Worm (Caenorhabditis elegans): Measurements from ENCODE around the gene B0281.4.

Gene B0281.4

DNA sequence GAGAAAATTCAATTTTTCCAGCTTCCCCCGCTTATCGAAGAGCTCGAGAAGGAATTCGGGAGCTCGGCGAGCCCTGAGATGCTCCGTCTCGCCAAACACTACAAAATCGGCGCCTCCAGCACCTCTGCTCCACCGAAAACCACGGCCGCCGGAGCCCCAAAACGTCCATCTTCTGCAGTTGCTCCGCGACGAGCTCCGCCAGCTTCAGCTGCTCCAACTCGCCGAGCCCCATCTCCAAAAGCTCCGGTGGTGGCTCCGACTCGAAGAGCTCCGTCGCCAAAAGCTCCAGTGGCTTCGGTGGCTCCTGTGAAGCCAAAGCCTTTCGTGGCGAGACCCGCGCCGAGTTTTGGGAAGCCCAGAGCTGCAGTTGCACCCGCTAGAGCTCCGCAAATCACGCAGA, 47.0 kb downstream of the B0281.4 start:
- no peak for TF ChIP-seq nfya-1 (tag; optimal IDR thresholded peaks at IDR 0.05; ENCODE audit: insufficient read depth)
- no peak for TF ChIP-seq elt-3 (tag; optimal IDR thresholded peaks at IDR 0.05)
- TF ChIP-seq mdl-1 (tag; optimal IDR thresholded peaks at IDR 0.05) = no peak
- no peak for TF ChIP-seq nhr-237 (tag; optimal IDR thresholded peaks at IDR 0.05)
- TF ChIP-seq ceh-28 (tag; optimal IDR thresholded peaks at IDR 0.05) = no peak
- TF ChIP-seq nhr-77 (tag; optimal IDR thresholded peaks at IDR 0.05) = no peak
- no peak for TF ChIP-seq egl-5 (tag; optimal IDR thresholded peaks at IDR 0.05)
- no peak for TF ChIP-seq nhr-67 (tag; optimal IDR thresholded peaks at IDR 0.05)
- no peak for TF ChIP-seq pha-4 (tag; optimal IDR thresholded peaks at IDR 0.05)
- no peak for TF ChIP-seq nhr-76 (tag; optimal IDR thresholded peaks at IDR 0.05)
- TF ChIP-seq lsy-12 (tag; optimal IDR thresholded peaks at IDR 0.05) = no peak
- TF ChIP-seq nhr-11 (tag; optimal IDR thresholded peaks at IDR 0.05) = no peak
- no peak for TF ChIP-seq elt-2 (tag; optimal IDR thresholded peaks at IDR 0.05)
- no peak for TF ChIP-seq snpc-4 (tag; optimal IDR thresholded peaks at IDR 0.05)
